Worm (Caenorhabditis elegans) whole organism, L4 larva: ENCODE data around the gene eat-6.

Experiments
- F26F4.8 ChIP-seq: fragments of 200-800 bp; sonication (Bioruptor generic); conservative IDR thresholded peaks from 2 replicates; pipeline ENCODE4 v1.3.6; 2022; ENCODE audit warnings: missing genetic modification characterization, missing compliant biosample characterization
- F37D6.2 ChIP-seq: sonication (generic microtip); optimal IDR thresholded peaks from 2 replicates; lab custom pipeline; 2016; ENCODE audit warnings: mild to moderate bottlenecking, missing genetic modification characterization, missing compliant biosample characterization
- F44E2.7 ChIP-seq: fragments of 200-800 bp; sonication (Bioruptor generic); IDR thresholded peaks from 2 replicates; pipeline ENCODE4 v2.1.2; 2022; ENCODE audit warnings: missing genetic modification characterization, missing compliant biosample characterization
- F49E8.2 ChIP-seq: sonication (generic microtip); optimal IDR thresholded peaks from 2 replicates; lab custom pipeline; 2016; ENCODE audit warnings: missing compliant biosample characterization, mild to moderate bottlenecking, missing genetic modification characterization, borderline replicate concordance
- T20F7.1 ChIP-seq: fragments of 200-800 bp; sonication (Bioruptor generic); optimal IDR thresholded peaks from 2 replicates; lab custom pipeline; 2018; ENCODE audit warnings: mild to moderate bottlenecking, missing genetic modification characterization, missing compliant biosample characterization
- T26A8.4 ChIP-seq: fragments of 200-800 bp; sonication (Bioruptor generic); IDR thresholded peaks from 2 replicates; pipeline ENCODE4 v1.3.6; 2022; ENCODE audit warnings: missing genetic modification characterization, missing compliant biosample characterization
- Y105C5A.15 ChIP-seq: fragments of 200-800 bp; sonication (Bioruptor generic); IDR thresholded peaks from 2 replicates; pipeline ENCODE4 v1.3.6; 2022; ENCODE audit warnings: missing genetic modification characterization, missing compliant biosample characterization
- Y48G9A.11 ChIP-seq: fragments of 200-800 bp; sonication (Bioruptor generic); IDR thresholded peaks from 2 replicates; pipeline ENCODE4 v1.3.6; 2022; ENCODE audit warnings: missing genetic modification reagents, missing genetic modification characterization, missing compliant biosample characterization
- Y5F2A.4 ChIP-seq: fragments of 200-800 bp; sonication (Bioruptor generic); optimal IDR thresholded peaks from 2 replicates; lab custom pipeline; 2018; ENCODE audit warnings: mild to moderate bottlenecking, missing genetic modification characterization, missing compliant biosample characterization
- Y75B8A.6 ChIP-seq: fragments of 200-800 bp; sonication (Bioruptor generic); IDR thresholded peaks from 2 replicates; pipeline ENCODE4 v1.3.6; 2022; ENCODE audit warnings: missing genetic modification reagents, missing genetic modification characterization, missing compliant biosample characterization
- aha-1 ChIP-seq: fragments of 150-350 bp; peaks from one replicate; lab custom pipeline; 2014; ENCODE audit warnings: missing biosample characterization, missing genetic modification characterization
- arid-1 ChIP-seq: fragments of 200-800 bp; sonication (Bioruptor generic); conservative IDR thresholded peaks from 2 replicates; pipeline ENCODE4 v1.3.6; 2022; ENCODE audit warnings: missing genetic modification reagents, missing genetic modification characterization, missing compliant biosample characterization
- ces-1 ChIP-seq: fragments of 150-350 bp; sonication (generic microtip); optimal IDR thresholded peaks from 4 replicates; lab custom pipeline; 2014; ENCODE audit warnings: missing biosample characterization, missing genetic modification reagents, missing genetic modification characterization
- ctbp-1 ChIP-seq: fragments of 200-800 bp; sonication (Bioruptor generic); IDR thresholded peaks from 2 replicates; pipeline ENCODE4 v1.3.6; 2022; ENCODE audit warnings: missing genetic modification reagents, missing genetic modification characterization, missing compliant biosample characterization
- daf-16 ChIP-seq, 3 experiments: sonication (generic microtip); optimal IDR thresholded peaks; 2 replicates each; lab custom pipeline; 2016 to 2017; ENCODE audit warnings: missing genetic modification characterization in 3 of 3, missing genetic modification reagents in 3 of 3, mild to moderate bottlenecking in 2 of 3, missing compliant biosample characterization in 2 of 3, missing biosample characterization in 1 of 3, moderate library complexity in 1 of 3
- daf-8 ChIP-seq: fragments of 200-800 bp; sonication (Bioruptor generic); IDR thresholded peaks from 2 replicates; pipeline ENCODE4 v1.3.6; 2022; ENCODE audit warnings: missing genetic modification characterization, missing compliant biosample characterization
- dmd-6 ChIP-seq: fragments of 200-800 bp; sonication (Bioruptor generic); IDR thresholded peaks from 2 replicates; pipeline ENCODE4 v1.3.6; 2022; ENCODE audit warnings: missing genetic modification reagents, missing genetic modification characterization, missing compliant biosample characterization
- dpl-1 ChIP-seq: fragments of 150-350 bp; optimal IDR thresholded peaks from 2 replicates; lab custom pipeline; 2014; ENCODE audit warnings: missing biosample characterization, missing genetic modification reagents, missing genetic modification characterization
- duxl-1 ChIP-seq: sonication (generic microtip); optimal IDR thresholded peaks from 2 replicates; lab custom pipeline; 2016; ENCODE audit warnings: mild to moderate bottlenecking, missing genetic modification characterization, moderate library complexity, missing compliant biosample characterization; ENCODE audit not compliant: poor library complexity
- dve-1 ChIP-seq: sonication (generic microtip); optimal IDR thresholded peaks from 2 replicates; lab custom pipeline; 2017; ENCODE audit warnings: antibody characterized with exemption, mild to moderate bottlenecking, missing genetic modification characterization, missing compliant biosample characterization; ENCODE audit not compliant: insufficient read depth
- egl-27 ChIP-seq: sonication (generic microtip); optimal IDR thresholded peaks from 3 replicates; lab custom pipeline; 2017; ENCODE audit warnings: missing biosample characterization, missing genetic modification reagents, missing genetic modification characterization
- egl-43 ChIP-seq: fragments of 200-800 bp; sonication (Bioruptor generic); IDR thresholded peaks from 2 replicates; pipeline ENCODE4 v1.3.6; 2022; ENCODE audit warnings: missing genetic modification reagents, missing genetic modification characterization, missing compliant biosample characterization
- fkh-10 ChIP-seq: fragments of 150-350 bp; optimal IDR thresholded peaks from 2 replicates; lab custom pipeline; 2014; ENCODE audit warnings: missing biosample characterization, missing genetic modification reagents, missing genetic modification characterization
- hlh-11 ChIP-seq: fragments of 200-800 bp; sonication (Bioruptor generic); optimal IDR thresholded peaks from 2 replicates; lab custom pipeline; 2018; ENCODE audit warnings: mild to moderate bottlenecking, missing genetic modification characterization, missing compliant biosample characterization
- hlh-30 ChIP-seq: sonication (generic microtip); optimal IDR thresholded peaks from 2 replicates; lab custom pipeline; 2017; ENCODE audit warnings: antibody characterized with exemption, mild to moderate bottlenecking, missing genetic modification characterization, missing compliant biosample characterization; ENCODE audit not compliant: insufficient read depth
- lin-1 ChIP-seq: fragments of 200-800 bp; sonication (Bioruptor generic); IDR thresholded peaks from 2 replicates; pipeline ENCODE4 v1.3.6; 2022; ENCODE audit warnings: missing genetic modification reagents, missing genetic modification characterization, missing compliant biosample characterization
- lin-13 ChIP-seq: fragments of 150-350 bp; optimal IDR thresholded peaks from 2 replicates; lab custom pipeline; 2014; ENCODE audit warnings: missing biosample characterization, missing genetic modification reagents, missing genetic modification characterization
- mdt-29 ChIP-seq: fragments of 200-800 bp; sonication (Bioruptor generic); IDR thresholded peaks from 2 replicates; pipeline ENCODE4 v1.3.6; 2022; ENCODE audit warnings: missing genetic modification reagents, missing genetic modification characterization, missing compliant biosample characterization
- mep-1 ChIP-seq: fragments of 150-350 bp; sonication (generic microtip); optimal IDR thresholded peaks from 3 replicates; lab custom pipeline; 2014; ENCODE audit warnings: missing biosample characterization, missing genetic modification characterization
- mes-2 ChIP-seq: sonication (generic microtip); optimal IDR thresholded peaks from 2 replicates; lab custom pipeline; 2016; ENCODE audit warnings: missing genotype, mild to moderate bottlenecking, missing genetic modification characterization, missing compliant biosample characterization; ENCODE audit not compliant: poor library complexity, severe bottlenecking
- mxl-3 ChIP-seq: fragments of 200-800 bp; sonication (Bioruptor generic); optimal IDR thresholded peaks from 2 replicates; lab custom pipeline; 2018; ENCODE audit warnings: mild to moderate bottlenecking, missing genetic modification characterization, missing compliant biosample characterization
- nhr-111 ChIP-seq: fragments of 200-800 bp; sonication (Bioruptor generic); optimal IDR thresholded peaks from 2 replicates; lab custom pipeline; 2018; ENCODE audit warnings: mild to moderate bottlenecking, missing genetic modification characterization, missing compliant biosample characterization
- nhr-28 ChIP-seq: fragments of 150-350 bp; optimal IDR thresholded peaks from 2 replicates; lab custom pipeline; 2014; ENCODE audit warnings: missing biosample characterization, missing genetic modification characterization
- nhr-41 ChIP-seq: fragments of 200-800 bp; sonication (Bioruptor generic); IDR thresholded peaks from 2 replicates; pipeline ENCODE4 v1.3.6; 2022; ENCODE audit warnings: missing genetic modification reagents, missing genetic modification characterization, missing compliant biosample characterization
- nhr-48 ChIP-seq: sonication (generic microtip); optimal IDR thresholded peaks from 2 replicates; lab custom pipeline; 2016; ENCODE audit warnings: mild to moderate bottlenecking, missing genetic modification characterization, missing compliant biosample characterization
- nhr-6 ChIP-seq: fragments of 150-350 bp; optimal IDR thresholded peaks from 2 replicates; lab custom pipeline; 2014; ENCODE audit warnings: missing biosample characterization, missing genetic modification characterization
- nhr-77 ChIP-seq: fragments of 150-350 bp; optimal IDR thresholded peaks from 2 replicates; lab custom pipeline; 2014; ENCODE audit warnings: missing biosample characterization, missing genetic modification characterization
- php-3 ChIP-seq: fragments of 200-800 bp; sonication (Bioruptor generic); IDR thresholded peaks from 2 replicates; pipeline ENCODE4 v1.3.6; 2022; ENCODE audit warnings: missing genetic modification reagents, missing genetic modification characterization, missing compliant biosample characterization
- pqm-1 ChIP-seq: sonication (generic microtip); optimal IDR thresholded peaks from 2 replicates; lab custom pipeline; 2017; ENCODE audit warnings: missing biosample characterization, missing genetic modification characterization
- set-16 ChIP-seq: fragments of 200-800 bp; sonication (Bioruptor generic); IDR thresholded peaks from 2 replicates; pipeline ENCODE4 v1.3.6; 2022; ENCODE audit warnings: missing genetic modification reagents, missing genetic modification characterization, missing compliant biosample characterization
- skn-1 ChIP-seq: fragments of 150-350 bp; optimal IDR thresholded peaks from 2 replicates; lab custom pipeline; 2014; ENCODE audit warnings: missing biosample characterization, missing genetic modification characterization
- snpc-1.2 ChIP-seq: fragments of 200-800 bp; sonication (Bioruptor generic); IDR thresholded peaks from 2 replicates; pipeline ENCODE4 v1.3.6; 2022; ENCODE audit warnings: missing genetic modification reagents, missing genetic modification characterization, missing compliant biosample characterization
- snpc-4 ChIP-seq: fragments of 150-350 bp; optimal IDR thresholded peaks from 2 replicates; lab custom pipeline; 2014; ENCODE audit warnings: missing biosample characterization, missing genetic modification characterization
- tag-97 ChIP-seq: fragments of 200-800 bp; sonication (Bioruptor generic); IDR thresholded peaks from 2 replicates; pipeline ENCODE4 v1.3.6; 2022; ENCODE audit warnings: missing genetic modification characterization, missing compliant biosample characterization
- tra-1 ChIP-seq: fragments of 200-800 bp; sonication (Bioruptor generic); IDR thresholded peaks from 2 replicates; pipeline ENCODE4 v1.3.6; 2022; ENCODE audit warnings: missing genetic modification reagents, missing genetic modification characterization, missing compliant biosample characterization
- zfp-2 ChIP-seq: sonication (generic microtip); optimal IDR thresholded peaks from 2 replicates; lab custom pipeline; 2016; ENCODE audit warnings: mild to moderate bottlenecking, missing genetic modification characterization, missing compliant biosample characterization
- zip-2 ChIP-seq: fragments of 150-350 bp; optimal IDR thresholded peaks from 2 replicates; lab custom pipeline; 2014; ENCODE audit warnings: missing biosample characterization, missing genetic modification characterization

Gene eat-6

DNA sequence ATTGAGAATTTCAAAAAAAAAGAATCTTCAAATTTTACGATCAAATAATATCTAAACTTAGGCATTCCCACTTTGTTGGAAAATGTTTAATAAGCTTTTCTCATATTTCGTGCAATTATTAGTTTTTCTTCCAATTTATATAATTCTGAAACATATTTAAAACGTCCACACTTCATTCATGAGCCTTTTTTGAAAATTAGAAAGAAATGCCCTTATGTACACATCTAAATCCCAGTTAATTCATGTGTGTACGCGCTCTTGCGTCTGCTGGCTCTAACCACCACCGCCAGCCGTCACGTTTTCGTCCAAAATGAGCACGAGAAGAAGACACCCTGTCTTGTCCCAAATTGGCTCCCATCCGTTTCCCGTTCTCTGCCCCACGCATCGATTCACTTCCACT, 36.8 kb upstream of the eat-6 start:
- no peak for TF ChIP-seq egl-43 (GFP tag; lab: Robert Waterston, UW)
- no peak for TF ChIP-seq nhr-41 (GFP tag; lab: Robert Waterston, UW)
- TF ChIP-seq aha-1 (tag; lab: Kevin White, UChicago), result peak; percentile 93
- TF ChIP-seq nhr-111 (GFP tag; lab: Kevin White, UChicago), result no peak
- no peak for TF ChIP-seq nhr-77 (tag; lab: Kevin White, UChicago)
- TF ChIP-seq dpl-1 (GFP tag; lab: Kevin White, UChicago), result no peak
- TF ChIP-seq Y75B8A.6 (GFP tag; lab: Robert Waterston, UW), result no peak
- TF ChIP-seq mdt-29, result no peak
- no peak for TF ChIP-seq zip-2 (tag; lab: Kevin White, UChicago)
- no peak for TF ChIP-seq Y105C5A.15 (GFP tag; lab: Robert Waterston, UW)
- no peak for TF ChIP-seq snpc-1.2 (GFP tag; lab: Robert Waterston, UW)
- TF ChIP-seq tag-97, result no peak
- no peak for TF ChIP-seq F37D6.2 (tag; lab: Kevin White, UChicago)
- TF ChIP-seq nhr-28 (tag; lab: Kevin White, UChicago), result no peak
- no peak for TF ChIP-seq hlh-11 (tag; lab: Kevin White, UChicago)
- TF ChIP-seq hlh-30 (tag; lab: Kevin White, UChicago), result peak; percentile 34
- TF ChIP-seq Y5F2A.4 (GFP tag; lab: Kevin White, UChicago), result no peak
- TF ChIP-seq F44E2.7 (GFP tag; lab: Robert Waterston, UW), result no peak

DNA sequence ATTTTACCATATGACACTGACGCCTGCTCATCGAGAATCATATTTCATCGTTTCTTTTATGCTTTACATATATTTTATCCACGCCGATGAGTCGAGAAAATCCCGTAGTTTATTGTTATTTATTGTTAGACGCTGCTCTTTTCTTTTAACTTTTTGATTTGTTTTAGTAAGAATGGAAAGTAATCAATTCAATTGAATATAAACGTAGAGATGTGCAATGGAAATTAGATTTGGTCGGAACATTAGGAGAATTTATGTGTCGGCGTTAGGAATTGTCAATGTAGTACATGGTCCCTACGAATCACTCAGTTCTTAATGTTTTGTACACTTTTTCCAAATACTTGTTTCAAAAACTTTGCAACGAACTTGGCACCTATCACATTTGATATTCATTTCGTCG, 35.4 kb upstream of the eat-6 start:
- TF ChIP-seq ctbp-1 (GFP tag; lab: Robert Waterston, UW) (peak; percentile 28; the same call in 1 of the 2 replicates), F26F4.8 (no peak), ces-1 (GFP tag; lab: Kevin White, UChicago) (peak; percentile 20), snpc-4 (tag; lab: Kevin White, UChicago) (no peak), fkh-10 (GFP tag; lab: Kevin White, UChicago) (peak; percentile 38), daf-8 (GFP tag; lab: Robert Waterston, UW) (no peak), zfp-2 (tag; lab: Kevin White, UChicago) (no peak)
- TF ChIP-seq, all 104 proteins: peak for 3

DNA sequence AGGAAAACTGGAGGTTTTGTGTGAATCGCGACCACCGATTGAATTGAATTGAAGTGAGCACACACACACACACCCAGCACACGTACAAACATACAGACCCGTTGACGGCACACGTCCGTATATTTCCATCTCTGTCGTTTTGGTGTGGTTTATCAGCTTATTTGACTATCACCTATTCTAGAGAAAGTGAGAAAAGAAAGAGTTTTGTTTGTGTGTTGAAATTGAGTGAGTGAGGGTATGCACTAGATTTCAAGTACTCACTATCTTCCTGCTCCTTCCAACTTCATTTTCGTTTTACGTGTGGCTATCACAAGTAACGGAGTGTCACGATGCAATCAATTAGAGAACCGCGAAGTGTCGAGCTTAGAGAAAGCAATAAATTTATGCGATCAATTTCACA, 34.0 kb upstream of the eat-6 start:
- TF ChIP-seq nhr-48 (tag; lab: Kevin White, UChicago), result peak; percentile 48
- peak; percentile 87 for TF ChIP-seq dmd-6 (GFP tag; lab: Robert Waterston, UW)
- no peak for TF ChIP-seq lin-1 (GFP tag; lab: Robert Waterston, UW)
- TF ChIP-seq arid-1, result 0 out of 2 replicates have a peak, but pooled peaks have one; percentile 17
- TF ChIP-seq nhr-6 (tag; lab: Kevin White, UChicago), result peak; percentile 63
- TF ChIP-seq php-3, result peak; percentile 71
- TF ChIP-seq F49E8.2 (tag; lab: Kevin White, UChicago), result no peak
- peak; percentile 86 for TF ChIP-seq hlh-11 (tag; lab: Kevin White, UChicago)
- peak; percentile 7 for TF ChIP-seq mxl-3 (GFP tag; lab: Kevin White, UChicago)
- no peak for TF ChIP-seq egl-27 (tag; lab: Kevin White, UChicago)
- peak; percentile 39 for TF ChIP-seq mep-1 (tag; lab: Kevin White, UChicago)
- TF ChIP-seq tra-1 (GFP tag; lab: Robert Waterston, UW), result peak; percentile 76; the same call in 1 of the 2 replicates
- TF ChIP-seq T26A8.4 (GFP tag; lab: Robert Waterston, UW), result peak; percentile 44; the same call in 1 of the 2 replicates
- peak; percentile 79 for TF ChIP-seq dve-1 (tag; lab: Kevin White, UChicago)
- no peak for TF ChIP-seq lin-13
- TF ChIP-seq nhr-77 (tag; lab: Kevin White, UChicago), result peak; percentile 21
- peak; percentile 27 for TF ChIP-seq hlh-30 (tag; lab: Kevin White, UChicago)
- no peak for TF ChIP-seq daf-16 (GFP tag; optimal IDR thresholded peaks at IDR 0.05; lab: Kevin White, UChicago)
- TF ChIP-seq daf-16 (tag; optimal IDR thresholded peaks at IDR 0.05; lab: Kevin White, UChicago), result peak; percentile 83
- no peak for TF ChIP-seq set-16 (GFP tag; lab: Robert Waterston, UW)
- TF ChIP-seq skn-1 (tag; lab: Kevin White, UChicago), result no peak
- no peak for TF ChIP-seq F44E2.7 (GFP tag; lab: Robert Waterston, UW)
- peak; percentile 53 for TF ChIP-seq T20F7.1
- peak; percentile 48 for TF ChIP-seq mes-2 (tag; lab: Kevin White, UChicago)
- no peak for TF ChIP-seq Y48G9A.11 (GFP tag; lab: Robert Waterston, UW)
- peak; percentile 79 for TF ChIP-seq aha-1 (tag; lab: Kevin White, UChicago)
- TF ChIP-seq duxl-1 (tag; lab: Kevin White, UChicago), result no peak
- peak; percentile 93 for TF ChIP-seq pqm-1 (tag; lab: Kevin White, UChicago)
